Worm (Caenorhabditis elegans) whole organism, L1 larva: ENCODE results near the gene ymel-1.

Experiments
- C16A3.4 ChIP-seq: fragments of 150-350 bp; optimal IDR thresholded peaks from 2 replicates; lab custom pipeline; 2014; ENCODE audit warnings: missing biosample characterization, missing genetic modification characterization
- fkh-10 ChIP-seq: sonication (generic microtip); optimal IDR thresholded peaks from 2 replicates; lab custom pipeline; 2017; ENCODE audit warnings: missing biosample characterization, missing genetic modification reagents, missing genetic modification characterization
- lin-13 ChIP-seq: fragments of 150-350 bp; optimal IDR thresholded peaks from 2 replicates; lab custom pipeline; 2014; ENCODE audit warnings: missing biosample characterization, missing genetic modification reagents, missing genetic modification characterization
- mep-1 ChIP-seq: fragments of 150-350 bp; optimal IDR thresholded peaks from 2 replicates; lab custom pipeline; 2014; ENCODE audit warnings: missing biosample characterization, missing genetic modification characterization
- nhr-11 ChIP-seq: fragments of 150-350 bp; optimal IDR thresholded peaks from 2 replicates; lab custom pipeline; 2014; ENCODE audit warnings: missing biosample characterization, missing genetic modification characterization
- nhr-12 ChIP-seq: sonication (generic microtip); optimal IDR thresholded peaks from 2 replicates; lab custom pipeline; 2017; ENCODE audit warnings: missing biosample characterization, missing genetic modification characterization
- nhr-90 ChIP-seq: sonication (generic microtip); optimal IDR thresholded peaks from 2 replicates; lab custom pipeline; 2016; ENCODE audit warnings: mild to moderate bottlenecking, missing genetic modification characterization, missing compliant biosample characterization; ENCODE audit not compliant: poor library complexity
- pqm-1 ChIP-seq: sonication (generic microtip); optimal IDR thresholded peaks from 3 replicates; lab custom pipeline; 2017; ENCODE audit warnings: missing biosample characterization, missing genetic modification characterization
- sox-4 ChIP-seq: sonication (generic microtip); optimal IDR thresholded peaks from 2 replicates; lab custom pipeline; 2016; ENCODE audit warnings: missing genetic modification characterization, missing compliant biosample characterization
- ztf-4 ChIP-seq: fragments of 150-350 bp; optimal IDR thresholded peaks from 2 replicates; lab custom pipeline; 2014; ENCODE audit warnings: missing biosample characterization, missing genetic modification characterization

DNA sequence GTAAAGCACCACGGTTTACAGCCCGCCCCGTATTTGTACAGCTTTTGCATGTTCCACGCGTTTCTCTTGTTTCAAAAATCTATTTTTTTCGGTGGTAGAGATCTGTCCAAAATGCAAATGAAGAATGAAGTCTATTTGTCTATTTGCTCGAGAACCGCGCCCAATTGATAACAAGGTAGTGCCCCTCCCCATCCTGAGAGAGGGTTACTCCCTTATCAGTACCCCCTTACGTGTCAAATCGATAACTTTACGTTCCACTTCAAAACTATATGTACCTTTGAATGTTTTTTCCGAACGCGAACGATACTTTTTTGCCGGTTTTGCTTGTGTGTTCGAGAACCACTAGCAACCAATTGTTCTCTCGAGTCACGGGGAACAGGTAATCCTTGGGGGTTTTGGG is 39.9 kb upstream of the ymel-1 start:
- TF ChIP-seq lin-13 (GFP tag; lab: Kevin White, UChicago) (no peak), nhr-90 (tag; lab: Kevin White, UChicago) (no peak), pqm-1 (no peak), fkh-10 (GFP tag; lab: Kevin White, UChicago) (no peak), nhr-12 (tag; lab: Kevin White, UChicago) (no peak), mep-1 (tag; lab: Kevin White, UChicago) (no peak), sox-4 (tag; lab: Kevin White, UChicago) (no peak), ztf-4 (tag; lab: Kevin White, UChicago) (no peak), nhr-11 (tag; lab: Kevin White, UChicago) (no peak), C16A3.4 (tag; lab: Kevin White, UChicago) (no peak)
